Fruit fly (Drosophila melanogaster) whole organism, embryonic: Measurements from ENCODE around the gene CG17217.

Experiments
- Asciz ChIP-seq: fragments of 200-800 bp; sonication (Bioruptor generic); optimal IDR thresholded peaks from 2 replicates; lab custom pipeline; 2017; ENCODE audit warnings: missing biosample characterization, mild to moderate bottlenecking, missing genetic modification characterization, missing genetic modification reagents
- Atf3 ChIP-seq: fragments of 200-800 bp; sonication (Bioruptor generic); optimal IDR thresholded peaks from 3 replicates; lab custom pipeline; 2016; ENCODE audit warnings: missing biosample characterization, missing genetic modification characterization
- Blimp-1 ChIP-seq: fragments of 200-800 bp; sonication (Bioruptor generic); optimal IDR thresholded peaks from 3 replicates; lab custom pipeline; 2018; ENCODE audit warnings: missing biosample characterization, missing genetic modification characterization, mild to moderate bottlenecking, moderate library complexity, missing genetic modification reagents
- CG10147 ChIP-seq: fragments of 200-800 bp; sonication (Bioruptor generic); optimal IDR thresholded peaks from 2 replicates; lab custom pipeline; 2019; ENCODE audit warnings: missing biosample characterization, mild to moderate bottlenecking, missing genetic modification characterization, moderate library complexity
- CG11696 ChIP-seq: fragments of 200-800 bp; sonication (Bioruptor generic); IDR thresholded peaks from 2 replicates; pipeline ENCODE4 v1.3.6; 2022; ENCODE audit warnings: missing biosample characterization, missing genetic modification characterization
- CG13296 ChIP-seq: fragments of 200-800 bp; sonication (Bioruptor generic); optimal IDR thresholded peaks from 3 replicates; lab custom pipeline; 2018; ENCODE audit warnings: missing biosample characterization, mild to moderate bottlenecking, missing genetic modification characterization
- CG15696 ChIP-seq: fragments of 200-800 bp; sonication (Bioruptor generic); optimal IDR thresholded peaks from 2 replicates; lab custom pipeline; 2019; ENCODE audit warnings: missing biosample characterization, mild to moderate bottlenecking, missing genetic modification characterization, moderate library complexity
- CG17361 ChIP-seq: fragments of 200-800 bp; sonication (Bioruptor generic); IDR thresholded peaks from 3 replicates; pipeline ENCODE4 v1.3.6; 2022; ENCODE audit warnings: missing biosample characterization, missing genetic modification characterization
- CG18764 ChIP-seq: fragments of 200-800 bp; sonication (Bioruptor generic); optimal IDR thresholded peaks from 3 replicates; lab custom pipeline; 2016; ENCODE audit warnings: missing biosample characterization, missing genetic modification characterization
- CG32532 ChIP-seq: fragments of 200-800 bp; sonication (Bioruptor generic); IDR thresholded peaks from 2 replicates; pipeline ENCODE4 v1.3.6; 2022; ENCODE audit warnings: missing biosample characterization, missing genetic modification characterization
- CG3407 ChIP-seq: fragments of 200-800 bp; sonication (Bioruptor generic); optimal IDR thresholded peaks from 2 replicates; lab custom pipeline; 2018; ENCODE audit warnings: missing biosample characterization, mild to moderate bottlenecking, missing genetic modification characterization
- CG3726 ChIP-seq: fragments of 200-800 bp; sonication (Bioruptor generic); IDR thresholded peaks from 3 replicates; pipeline ENCODE4, ENCODE4 v1.3.6; 2022; ENCODE audit warnings: missing biosample characterization, missing genetic modification characterization
- CG4404 ChIP-seq: fragments of 200-800 bp; sonication (Bioruptor generic); IDR thresholded peaks from 2 replicates; pipeline ENCODE4 v1.3.6; 2022; ENCODE audit warnings: missing biosample characterization, missing genetic modification characterization
- CG6765 ChIP-seq: fragments of 200-800 bp; sonication (Bioruptor generic); optimal IDR thresholded peaks from 3 replicates; lab custom pipeline; 2017; ENCODE audit warnings: missing biosample characterization, mild to moderate bottlenecking, missing genetic modification characterization
- Drgx ChIP-seq: fragments of 200-800 bp; sonication (Bioruptor generic); IDR thresholded peaks from 2 replicates; pipeline ENCODE4 v1.3.6; 2022; ENCODE audit warnings: missing biosample characterization, missing genetic modification characterization
- Ets65A ChIP-seq: fragments of 200-800 bp; sonication (Bioruptor generic); peaks from one replicate; lab custom pipeline; 2016; ENCODE audit warnings: missing biosample characterization, missing genetic modification characterization
- Gsc ChIP-seq: fragments of 200-800 bp; sonication (Bioruptor generic); IDR thresholded peaks from 2 replicates; pipeline ENCODE4 v1.3.6; 2022; ENCODE audit warnings: missing biosample characterization, missing genetic modification characterization
- H15 ChIP-seq: fragments of 200-800 bp; sonication (Bioruptor generic); IDR thresholded peaks from 3 replicates; pipeline ENCODE4 v1.3.6; 2022; ENCODE audit warnings: missing biosample characterization, missing genetic modification characterization
- Hand ChIP-seq: fragments of 200-800 bp; sonication (Bioruptor generic); optimal IDR thresholded peaks from 2 replicates; lab custom pipeline; 2017; ENCODE audit warnings: mild to moderate bottlenecking, missing biosample characterization, missing genetic modification reagents, missing genetic modification characterization
- HmgD ChIP-seq: fragments of 200-800 bp; sonication (Bioruptor generic); optimal IDR thresholded peaks from 3 replicates; lab custom pipeline; 2016; ENCODE audit warnings: missing biosample characterization, missing genetic modification characterization
- Lhr ChIP-seq: fragments of 200-800 bp; sonication (Bioruptor generic); optimal IDR thresholded peaks from 3 replicates; lab custom pipeline; 2017; ENCODE audit warnings: mild to moderate bottlenecking, missing biosample characterization, missing genetic modification reagents, missing genetic modification characterization
- MTF-1 ChIP-seq: fragments of 200-800 bp; sonication (Bioruptor generic); optimal IDR thresholded peaks from 2 replicates; lab custom pipeline; 2018; ENCODE audit warnings: missing biosample characterization, mild to moderate bottlenecking, missing genetic modification characterization, borderline replicate concordance
- Six4 ChIP-seq: fragments of 200-800 bp; sonication (Bioruptor generic); optimal IDR thresholded peaks from 2 replicates; lab custom pipeline; 2016; ENCODE audit warnings: missing biosample characterization, missing genetic modification characterization
- Xrp1 ChIP-seq: fragments of 200-800 bp; sonication (Bioruptor generic); IDR thresholded peaks from 2 replicates; pipeline ENCODE4 v1.3.6; 2022; ENCODE audit warnings: missing biosample characterization, missing genetic modification characterization
- YL-1 ChIP-seq: fragments of 200-800 bp; sonication (Bioruptor generic); optimal IDR thresholded peaks from 3 replicates; lab custom pipeline; 2017; ENCODE audit warnings: missing biosample characterization, mild to moderate bottlenecking, missing genetic modification characterization
- ac ChIP-seq: fragments of 200-800 bp; sonication (Bioruptor generic); optimal IDR thresholded peaks from 3 replicates; lab custom pipeline; 2017; ENCODE audit warnings: missing biosample characterization, mild to moderate bottlenecking, missing genetic modification characterization
- ara ChIP-seq: fragments of 200-800 bp; sonication (Bioruptor generic); IDR thresholded peaks from 2 replicates; pipeline ENCODE4 v1.3.6; 2022; ENCODE audit warnings: missing biosample characterization, missing genetic modification characterization
- ato ChIP-seq: fragments of 200-800 bp; sonication (Bioruptor generic); IDR thresholded peaks from 2 replicates; pipeline ENCODE4 v1.3.6; 2022; ENCODE audit warnings: missing biosample characterization, missing genetic modification characterization; ENCODE audit not compliant: partially characterized antibody
- bcd ChIP-seq: fragments of 200-800 bp; sonication (Bioruptor generic); optimal IDR thresholded peaks from 2 replicates; lab custom pipeline; 2017; ENCODE audit warnings: missing biosample characterization, mild to moderate bottlenecking, missing genetic modification characterization
- ci ChIP-seq: fragments of 200-800 bp; sonication (Bioruptor generic); IDR thresholded peaks from 3 replicates; pipeline ENCODE4 v1.3.6; 2022; ENCODE audit warnings: missing biosample characterization, missing genetic modification characterization
- dati ChIP-seq: fragments of 200-800 bp; sonication (Bioruptor generic); IDR thresholded peaks from 2 replicates; pipeline ENCODE4 v1.3.6; 2022; ENCODE audit warnings: missing biosample characterization, missing genetic modification characterization
- ewg ChIP-seq: fragments of 200-800 bp; sonication (Bioruptor generic); optimal IDR thresholded peaks from 3 replicates; lab custom pipeline; 2017; ENCODE audit warnings: mild to moderate bottlenecking, missing biosample characterization, missing genetic modification reagents, missing genetic modification characterization
- fd64A ChIP-seq: fragments of 200-800 bp; sonication (Bioruptor generic); optimal IDR thresholded peaks from 3 replicates; lab custom pipeline; 2018; ENCODE audit warnings: missing biosample characterization, mild to moderate bottlenecking, missing genetic modification characterization
- lab ChIP-seq: fragments of 200-800 bp; sonication (Bioruptor generic); optimal IDR thresholded peaks from 3 replicates; lab custom pipeline; 2017; ENCODE audit warnings: missing biosample characterization, missing genetic modification characterization, mild to moderate bottlenecking, moderate library complexity, missing genetic modification reagents
- lov ChIP-seq, 2 experiments: fragments of 200-800 bp in 1 of 2; fragments of >200 bp in 1 of 2; sonication (Bioruptor generic) in 1 of 2; IDR thresholded peaks in 1 of 2; optimal IDR thresholded peaks in 1 of 2; 2 replicates in 1 of 2; 3 replicates in 1 of 2; pipeline versions ENCODE4 v1.3.6 to Lab custom; 2017 to 2022; ENCODE audit warnings: missing biosample characterization in 1 of 2, missing genetic modification characterization in 1 of 2
- onecut ChIP-seq: fragments of 200-800 bp; sonication (Bioruptor generic); IDR thresholded peaks from 2 replicates; pipeline ENCODE4 v1.3.6; 2022; ENCODE audit warnings: missing biosample characterization, missing genetic modification characterization
- pan ChIP-seq, 4 experiments: fragments of >200 bp in 3 of 4; fragments of 200-800 bp in 1 of 4; sonication (Bioruptor generic) in 1 of 4; optimal IDR thresholded peaks in 3 of 4; IDR thresholded peaks in 1 of 4; 2 replicates each; pipeline versions ENCODE4 v1.3.6 to Lab custom; 2017 to 2022; ENCODE audit warnings: missing biosample characterization in 2 of 4, missing genetic modification characterization in 2 of 4, mixed read lengths in 1 of 4
- prd ChIP-seq, 3 experiments: fragments of >200 bp in 2 of 3; fragments of 200-800 bp in 1 of 3; sonication (Bioruptor generic) in 1 of 3; optimal IDR thresholded peaks in 2 of 3; IDR thresholded peaks in 1 of 3; 2 replicates in 2 of 3; 3 replicates in 1 of 3; pipeline versions ENCODE4 v1.3.6 to Lab custom; 2017 to 2022; ENCODE audit warnings: missing biosample characterization in 1 of 3, missing genetic modification characterization in 1 of 3
- sens ChIP-seq: fragments of 200-800 bp; sonication (Bioruptor generic); peaks from one replicate; lab custom pipeline; 2016; ENCODE audit warnings: missing biosample characterization, missing genetic modification characterization
- ttk ChIP-seq: fragments of 200-800 bp; sonication (Bioruptor generic); IDR thresholded peaks from 2 replicates; pipeline ENCODE4 v2.1.2; 2022; ENCODE audit warnings: missing biosample characterization, missing genetic modification characterization

The CG17217 gene

DNA sequence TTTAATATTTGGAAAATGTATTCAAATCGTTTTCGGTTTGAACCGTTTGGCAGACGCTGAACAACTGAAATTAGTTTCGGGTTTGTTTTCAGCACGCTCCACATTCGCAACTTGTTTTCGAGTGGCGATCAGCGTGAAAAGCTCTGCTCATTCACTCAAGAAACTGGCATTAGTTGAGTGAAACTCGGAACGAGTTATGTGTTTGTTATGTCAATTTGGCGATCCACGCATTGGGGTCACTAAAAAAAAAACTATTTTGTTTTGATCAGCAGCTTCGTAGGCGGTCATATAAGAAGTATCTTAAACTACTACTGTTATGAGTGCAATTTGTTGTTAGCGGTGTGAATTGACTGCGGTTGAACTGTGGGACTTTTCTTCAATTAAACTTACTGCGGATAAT is 7.3 kb downstream of the CG17217 start, which contains the start of gene atilla (continued):
- TF ChIP-seq Atf3 (GFP tag; lab: Kevin White, UChicago) (no peak), ttk (GFP tag; lab: Robert Waterston, UW) (no peak), ac (GFP tag; lab: Kevin White, UChicago) (no peak), CG6765 (GFP tag; lab: Kevin White, UChicago) (peak; percentile 12), CG18764 (GFP tag; lab: Kevin White, UChicago) (no peak), CG13296 (GFP tag; lab: Kevin White, UChicago) (peak; percentile 10), CG17361 (no peak), ato (GFP tag; lab: Robert Waterston, UW) (no peak), CG3726 (GFP tag; lab: Robert Waterston, UW) (no peak), lab (GFP tag; lab: Kevin White, UChicago) (peak; percentile 36)

DNA sequence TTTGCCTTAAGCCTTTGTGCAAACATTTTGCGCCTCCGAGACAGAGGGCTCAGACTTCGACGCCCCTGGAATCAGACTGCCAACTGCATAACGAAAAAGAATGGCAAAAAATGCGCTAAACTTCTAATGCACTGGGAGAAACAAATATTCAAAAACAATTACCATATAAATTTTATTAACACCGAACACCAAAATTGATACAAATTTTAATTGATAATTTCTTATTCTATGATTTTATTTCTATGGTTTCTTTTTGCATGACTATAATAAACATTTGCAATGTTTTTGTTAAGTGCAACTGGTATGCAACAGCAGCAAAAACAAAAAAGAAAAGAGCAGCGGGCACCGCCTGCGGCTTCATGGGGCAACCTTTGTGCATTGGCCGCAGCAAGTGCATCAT is 22.6 kb downstream of the CG17217 start:
- TF ChIP-seq Ets65A (GFP tag; lab: Kevin White, UChicago) (peak; percentile 9), Gsc (no peak), Drgx (GFP tag; lab: Robert Waterston, UW) (0 out of 2 replicates have a peak, but pooled peaks have one; percentile 10), sens (GFP tag; lab: Kevin White, UChicago) (peak; percentile 61), ewg (GFP tag; lab: Kevin White, UChicago) (no peak), CG17361 (no peak)

DNA sequence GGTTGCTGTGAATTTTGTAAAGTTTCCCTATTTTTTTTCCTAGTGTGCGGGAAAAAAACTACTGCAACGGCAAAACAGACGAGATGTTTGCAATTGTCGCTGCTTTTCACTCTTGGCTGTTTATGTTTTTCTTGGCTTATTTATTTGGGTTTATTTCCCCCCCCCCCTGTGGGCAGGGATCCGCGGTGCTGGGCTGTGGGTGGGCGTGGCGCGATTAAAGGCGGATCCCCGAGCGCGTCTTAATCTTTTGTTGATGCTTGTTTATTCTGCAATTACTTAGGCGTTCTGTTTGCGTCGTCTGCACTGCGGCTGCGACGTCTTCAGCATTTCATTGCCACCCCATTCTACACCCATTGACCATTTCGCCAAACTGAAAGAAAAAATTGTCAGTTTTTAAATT is 24.5 kb downstream of the CG17217 start:
- no peak for TF ChIP-seq pan (optimal IDR thresholded peaks at IDR 0.05; lab: Kevin White, UChicago)
- peak in 1 of 2 experiments; percentile 28 for TF ChIP-seq pan (GFP tag; optimal IDR thresholded peaks at IDR 0.05 in 1 of 2, IDR thresholded peaks at IDR 0.05 in 1 of 2)
- TF ChIP-seq sens (GFP tag; lab: Kevin White, UChicago) = peak; percentile 6
- peak; percentile 8; the same call in 1 of the 2 replicates for TF ChIP-seq CG32532 (GFP tag; lab: Robert Waterston, UW)
- TF ChIP-seq Hand (GFP tag; lab: Kevin White, UChicago) = no peak
- TF ChIP-seq CG15696 (tag; lab: Kevin White, UChicago) = peak; percentile 30
- TF ChIP-seq HmgD (GFP tag; lab: Kevin White, UChicago) = no peak
- TF ChIP-seq CG4404 (GFP tag; lab: Robert Waterston, UW) = 0 out of 2 replicates have a peak, but pooled peaks have one; percentile 17
- TF ChIP-seq fd64A (GFP tag; lab: Kevin White, UChicago) = peak; percentile 20
- TF ChIP-seq ci (GFP tag; lab: Robert Waterston, UW) = 0 out of 3 replicates have a peak, but pooled peaks have one; percentile 17
- 0 out of 2 replicates have a peak, but pooled peaks have one; percentile 28 for TF ChIP-seq dati (GFP tag; lab: Robert Waterston, UW)
- no peak for TF ChIP-seq CG3407
- no peak for TF ChIP-seq lov (optimal IDR thresholded peaks at IDR 0.05; lab: Kevin White, UChicago)
- 0 out of 3 replicates have a peak, but pooled peaks have one; percentile 40 for TF ChIP-seq lov (GFP tag; IDR thresholded peaks at IDR 0.05; lab: Robert Waterston, UW)
- TF ChIP-seq H15 (GFP tag; lab: Robert Waterston, UW) = 0 out of 3 replicates have a peak, but pooled peaks have one; percentile 47
- peak; percentile 12 for TF ChIP-seq MTF-1 (GFP tag; lab: Kevin White, UChicago)
- TF ChIP-seq CG11696 (GFP tag; lab: Robert Waterston, UW) = no peak
- TF ChIP-seq onecut (GFP tag; lab: Robert Waterston, UW) = peak; percentile 17; the same call in 1 of the 2 replicates
- TF ChIP-seq Blimp-1 = peak; percentile 24
- peak; percentile 43; the same call in 1 of the 2 replicates for TF ChIP-seq ara (GFP tag; lab: Robert Waterston, UW)
- peak; percentile 8 for TF ChIP-seq bcd (GFP tag; lab: Kevin White, UChicago)
- no peak for TF ChIP-seq Six4 (GFP tag; lab: Kevin White, UChicago)
- TF ChIP-seq prd (optimal IDR thresholded peaks at IDR 0.05; lab: Kevin White, UChicago) = no peak
- 0 out of 3 replicates have a peak, but pooled peaks have one; percentile 12 for TF ChIP-seq prd (GFP tag; IDR thresholded peaks at IDR 0.05; lab: Robert Waterston, UW)
- peak; percentile 72 for TF ChIP-seq Xrp1 (GFP tag; lab: Robert Waterston, UW)
- TF ChIP-seq Asciz (GFP tag; lab: Kevin White, UChicago) = peak; percentile 29
- TF ChIP-seq Lhr = no peak
- no peak for TF ChIP-seq CG10147 (GFP tag; lab: Kevin White, UChicago)
- no peak for TF ChIP-seq YL-1 (GFP tag; lab: Kevin White, UChicago)
